ENCODE assay signal across 8 worm cellular contexts in the genomic region with DNA sequence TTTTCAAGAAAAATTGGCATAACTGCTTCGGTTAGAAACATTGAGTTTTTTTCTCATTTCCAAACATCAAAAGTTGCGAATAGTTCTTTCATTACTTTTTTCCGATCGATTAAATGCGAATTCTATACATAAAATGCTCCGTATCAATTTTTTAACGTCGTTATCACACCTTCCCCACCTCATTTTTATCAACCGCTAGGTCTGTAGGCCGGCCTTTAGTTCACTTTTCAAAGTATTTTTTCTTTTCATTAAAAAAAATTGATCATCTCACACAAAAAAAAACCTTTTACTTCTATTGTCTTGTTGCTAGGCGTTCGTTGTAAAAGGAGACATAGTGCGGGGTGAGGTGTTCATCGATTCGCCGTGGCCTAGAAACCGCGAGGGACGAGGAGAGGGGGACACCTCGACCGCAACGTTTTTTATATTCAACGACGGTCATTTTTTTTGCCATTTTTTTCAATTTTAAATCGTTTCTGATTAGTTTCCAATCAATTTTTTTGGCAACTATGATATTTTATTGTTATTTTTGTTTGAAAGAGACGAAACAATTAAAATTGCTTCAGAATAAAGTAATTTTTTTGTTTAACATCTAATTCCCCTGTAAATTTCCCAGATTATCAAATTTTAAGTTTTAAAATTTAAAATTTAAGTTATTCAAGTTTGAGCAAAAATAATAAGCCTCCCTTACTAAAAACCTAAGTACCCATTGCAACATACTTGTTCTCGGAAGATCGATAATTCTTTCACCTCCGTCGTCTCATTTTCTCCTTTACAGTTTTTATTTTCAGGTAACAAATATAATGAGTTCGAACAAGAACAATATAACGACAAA.
TF ChIP-seq lines count a peak whose summit lies in the region.

A gene (plus strand): TSS at position 782 of the 832 bp plus-strand sequence.

TF ChIP-seq in whole organism, L1 larva, 84 proteins besides CTCF, POLR2A, EP300 and RAD21:
- no peak for TF ChIP-seq elt-2 (tag; optimal IDR thresholded peaks at IDR 0.05; lab: Kevin White, UChicago)
- TF ChIP-seq rnt-1 (tag; optimal IDR thresholded peaks at IDR 0.05; lab: Kevin White, UChicago): peak; percentile 63
- no peak for TF ChIP-seq nhr-77 (tag; optimal IDR thresholded peaks at IDR 0.05; lab: Kevin White, UChicago)
- TF ChIP-seq fkh-10 (GFP tag; optimal IDR thresholded peaks at IDR 0.05; lab: Kevin White, UChicago): peak; percentile 35
- peak; percentile 54 for TF ChIP-seq ceh-90 (tag; optimal IDR thresholded peaks at IDR 0.05; lab: Kevin White, UChicago)
- TF ChIP-seq lin-14 (GFP tag; optimal IDR thresholded peaks at IDR 0.05; lab: Kevin White, UChicago): peak; percentile 78
TF ChIP-seq in whole organism, L1 larva: peak in this region for 4.

TF ChIP-seq in whole organism, L2 larva, 48 proteins besides CTCF, POLR2A, EP300 and RAD21:
- no peak for TF ChIP-seq sma-3 (GFP tag; optimal IDR thresholded peaks at IDR 0.05; lab: Kevin White, UChicago)
- no peak for TF ChIP-seq nhr-10 (tag; optimal IDR thresholded peaks at IDR 0.05; lab: Kevin White, UChicago)
- no peak for TF ChIP-seq nhr-12 (tag; optimal IDR thresholded peaks at IDR 0.05; lab: Kevin White, UChicago)
- TF ChIP-seq unc-55 (GFP tag; optimal IDR thresholded peaks at IDR 0.05; lab: Kevin White, UChicago): peak; percentile 16
- TF ChIP-seq C34F6.9 (tag; optimal IDR thresholded peaks at IDR 0.05; lab: Kevin White, UChicago): peak; percentile 10
- TF ChIP-seq egl-27 (tag; optimal IDR thresholded peaks at IDR 0.05; lab: Kevin White, UChicago): no peak
- peak; percentile 63 for TF ChIP-seq fos-1 (tag; optimal IDR thresholded peaks at IDR 0.05; lab: Kevin White, UChicago)
- no peak for TF ChIP-seq unc-62 (GFP tag; optimal IDR thresholded peaks at IDR 0.05; lab: Kevin White, UChicago)

TF ChIP-seq in whole organism, L3 larva, 47 proteins besides CTCF, POLR2A, EP300 and RAD21:
- TF ChIP-seq snpc-4 (tag; optimal IDR thresholded peaks at IDR 0.05; lab: Kevin White, UChicago) (peak; percentile 19), nhr-76 (tag; optimal IDR thresholded peaks at IDR 0.05; lab: Kevin White, UChicago) (no peak), fkh-10 (GFP tag; optimal IDR thresholded peaks at IDR 0.05; lab: Kevin White, UChicago) (peak; percentile 87), hmg-11 (tag; optimal IDR thresholded peaks at IDR 0.05; lab: Kevin White, UChicago) (peak; percentile 3), nfya-1 (tag; optimal IDR thresholded peaks at IDR 0.05; lab: Kevin White, UChicago; ENCODE audit: insufficient read depth) (peak; percentile 24), elt-2 (tag; optimal IDR thresholded peaks at IDR 0.05; lab: Kevin White, UChicago) (peak; percentile 73), R02D3.7 (tag; optimal IDR thresholded peaks at IDR 0.05; lab: Kevin White, UChicago) (no peak)

TF ChIP-seq in whole organism, L4 larva, 104 proteins besides CTCF, POLR2A, EP300 and RAD21 (continues in another document):
- peak; percentile 82 for TF ChIP-seq mes-2 (tag; optimal IDR thresholded peaks at IDR 0.05; lab: Kevin White, UChicago; ENCODE audit: poor library complexity, severe bottlenecking)
- no peak for TF ChIP-seq F49E8.2 (tag; optimal IDR thresholded peaks at IDR 0.05; lab: Kevin White, UChicago; ENCODE audit: borderline replicate concordance)
- peak; percentile 72 for TF ChIP-seq fkh-10 (GFP tag; optimal IDR thresholded peaks at IDR 0.05; lab: Kevin White, UChicago)
- TF ChIP-seq nhr-6 (tag; optimal IDR thresholded peaks at IDR 0.05; lab: Kevin White, UChicago): peak; percentile 47
- peak; percentile 10 for TF ChIP-seq mep-1 (tag; optimal IDR thresholded peaks at IDR 0.05; lab: Kevin White, UChicago)
- no peak for TF ChIP-seq hlh-11 (tag; optimal IDR thresholded peaks at IDR 0.05; lab: Kevin White, UChicago)
- peak; percentile 17 for TF ChIP-seq dve-1 (tag; optimal IDR thresholded peaks at IDR 0.05; lab: Kevin White, UChicago; ENCODE audit: insufficient read depth)
- 0 out of 2 replicates have a peak, but pooled peaks have one; percentile 23 for TF ChIP-seq php-3 (GFP tag; IDR thresholded peaks at IDR 0.05; lab: Robert Waterston, UW)
- peak in 1 of 2 experiments; percentile 43 for TF ChIP-seq hif-1 (tag; optimal IDR thresholded peaks at IDR 0.05; lab: Kevin White, UChicago)
- peak; percentile 81 for TF ChIP-seq pqm-1 (tag; optimal IDR thresholded peaks at IDR 0.05; lab: Kevin White, UChicago)

TF ChIP-seq in whole organism, early embryonic, 17 proteins besides CTCF, POLR2A, EP300 and RAD21:
- peak; percentile 46; the same call in 1 of the 2 replicates for TF ChIP-seq tbx-37 (GFP tag; conservative IDR thresholded peaks at IDR 0.05; lab: Robert Waterston, UW)
- no peak for TF ChIP-seq pes-1 (GFP tag; IDR thresholded peaks at IDR 0.05; lab: Robert Waterston, UW)
- TF ChIP-seq hmbx-1 (tag; optimal IDR thresholded peaks at IDR 0.05; lab: Kevin White, UChicago): no peak
- no peak for TF ChIP-seq sea-1 (GFP tag; conservative IDR thresholded peaks at IDR 0.05; lab: Robert Waterston, UW)
- no peak for TF ChIP-seq tra-4 (tag; optimal IDR thresholded peaks at IDR 0.05; lab: Kevin White, UChicago)
- no peak for TF ChIP-seq ceh-36 (tag; optimal IDR thresholded peaks at IDR 0.05; lab: Kevin White, UChicago)
TF ChIP-seq in whole organism, early embryonic: peak in this region for 1.

TF ChIP-seq in whole organism, late embryonic, 69 proteins besides CTCF, POLR2A, EP300 and RAD21 (continues in another document):
- TF ChIP-seq odd-2 (tag; optimal IDR thresholded peaks at IDR 0.05; lab: Kevin White, UChicago) (no peak), pha-2 (tag; optimal IDR thresholded peaks at IDR 0.05; lab: Kevin White, UChicago) (no peak), lin-11 (tag; optimal IDR thresholded peaks at IDR 0.05; lab: Kevin White, UChicago) (no peak), madf-2 (tag; optimal IDR thresholded peaks at IDR 0.05; lab: Kevin White, UChicago) (no peak), pat-9 (tag; optimal IDR thresholded peaks at IDR 0.05; lab: Kevin White, UChicago) (no peak), ahr-1 (tag; optimal IDR thresholded peaks at IDR 0.05; lab: Kevin White, UChicago) (no peak), ceh-34 (tag; optimal IDR thresholded peaks at IDR 0.05; lab: Kevin White, UChicago) (no peak), fkh-6 (tag; optimal IDR thresholded peaks at IDR 0.05; lab: Kevin White, UChicago) (no peak), sox-2 (GFP tag; IDR thresholded peaks at IDR 0.05; lab: Robert Waterston, UW) (no peak), fkh-10 (GFP tag; optimal IDR thresholded peaks at IDR 0.05; lab: Kevin White, UChicago) (peak; percentile 74), ceh-31 (tag; optimal IDR thresholded peaks at IDR 0.05; lab: Kevin White, UChicago) (peak; percentile 85), hlh-30 (tag; optimal IDR thresholded peaks at IDR 0.05; lab: Kevin White, UChicago; ENCODE audit: insufficient read depth) (no peak), pros-1 (tag; optimal IDR thresholded peaks at IDR 0.05; lab: Kevin White, UChicago) (no peak), pax-1 (tag; optimal IDR thresholded peaks at IDR 0.05; lab: Kevin White, UChicago) (no peak), elt-4 (tag; optimal IDR thresholded peaks at IDR 0.05; lab: Kevin White, UChicago) (no peak), ceh-30 (tag; optimal IDR thresholded peaks at IDR 0.05; lab: Kevin White, UChicago) (no peak)

TF ChIP-seq in whole organism, midembryonic, 9 proteins besides CTCF, POLR2A, EP300 and RAD21:
- TF ChIP-seq med-1 (GFP tag; optimal IDR thresholded peaks at IDR 0.05; lab: Kevin White, UChicago; ENCODE audit: insufficient read depth) (no peak), flt-1 (GFP tag; IDR thresholded peaks at IDR 0.05; lab: Robert Waterston, UW) (0 out of 2 replicates have a peak, but pooled peaks have one; percentile 17)

TF ChIP-seq in whole organism, young adult, 124 proteins besides CTCF, POLR2A, EP300 and RAD21:
- TF ChIP-seq nhr-80 (tag; optimal IDR thresholded peaks at IDR 0.05; lab: Kevin White, UChicago) (peak; percentile 49), mcd-1 (GFP tag; IDR thresholded peaks at IDR 0.05; lab: Robert Waterston, UW) (0 out of 2 replicates have a peak, but pooled peaks have one; percentile 20), snpc-3.4 (tag; optimal IDR thresholded peaks at IDR 0.05; lab: Kevin White, UChicago) (no peak)
